Worm (Caenorhabditis elegans) whole organism, early embryonic: ENCODE results near the gene F21D5.5.

ENCODE experiments used
- aly-1 ChIP-seq: sonication (generic microtip); optimal IDR thresholded peaks from 2 replicates; lab custom pipeline; 2016; ENCODE audit warnings: missing genetic modification characterization, missing compliant biosample characterization
- ama-1 ChIP-seq: fragments of 150-350 bp; optimal IDR thresholded peaks from 2 replicates; lab custom pipeline; 2014
- ceh-13 ChIP-seq: fragments of 200-800 bp; sonication (Bioruptor generic); optimal IDR thresholded peaks from 2 replicates; lab custom pipeline; 2018; ENCODE audit warnings: mild to moderate bottlenecking, missing genetic modification characterization, missing compliant biosample characterization
- flt-1 ChIP-seq: fragments of 200-800 bp; sonication (Bioruptor generic); IDR thresholded peaks from 2 replicates; pipeline ENCODE4 v1.3.6; 2022; ENCODE audit warnings: missing genetic modification characterization, missing compliant biosample characterization
- hnd-1 ChIP-seq: sonication (generic microtip); optimal IDR thresholded peaks from 2 replicates; lab custom pipeline; 2016; ENCODE audit warnings: missing genetic modification characterization, missing compliant biosample characterization
- pes-1 ChIP-seq: fragments of 200-800 bp; sonication (Bioruptor generic); IDR thresholded peaks from 2 replicates; pipeline ENCODE4 v1.3.6; 2022; ENCODE audit warnings: missing genetic modification reagents, missing genetic modification characterization, missing compliant biosample characterization

ce11 chrIV:8743654-8744332 is 4.6 kb upstream of the F21D5.5 start, which contains the start of gene F21D5.7:
- no peak for TF ChIP-seq pes-1 (GFP tag; lab: Robert Waterston, UW)
- TF ChIP-seq ama-1 (lab: Kevin White, UChicago) = no peak
- no peak for TF ChIP-seq aly-1 (tag; lab: Kevin White, UChicago)
- no peak for TF ChIP-seq hnd-1 (tag; lab: Kevin White, UChicago)
- TF ChIP-seq ceh-13 = no peak
- no peak for TF ChIP-seq flt-1
